Fruit fly (Drosophila melanogaster) whole organism, embryonic: ENCODE results near the gene CG18563.

Experiments
- Asciz ChIP-seq: fragments of 200-800 bp; sonication (Bioruptor generic); optimal IDR thresholded peaks from 2 replicates; lab custom pipeline; 2017; ENCODE audit warnings: missing biosample characterization, mild to moderate bottlenecking, missing genetic modification characterization, missing genetic modification reagents
- CG12769 ChIP-seq: fragments of 200-800 bp; sonication (Bioruptor generic); optimal IDR thresholded peaks from 2 replicates; lab custom pipeline; 2019; ENCODE audit warnings: missing biosample characterization, mild to moderate bottlenecking, missing genetic modification characterization, moderate library complexity
- CG13424 ChIP-seq: fragments of 200-800 bp; sonication (Bioruptor generic); optimal IDR thresholded peaks from 2 replicates; lab custom pipeline; 2019; ENCODE audit warnings: missing biosample characterization, mild to moderate bottlenecking, missing genetic modification characterization, moderate library complexity
- CG13624 ChIP-seq: fragments of 200-800 bp; sonication (Bioruptor generic); optimal IDR thresholded peaks from 2 replicates; lab custom pipeline; 2016; ENCODE audit warnings: missing biosample characterization, missing genetic modification characterization
- CG2199 ChIP-seq: fragments of 200-800 bp; sonication (Bioruptor generic); IDR thresholded peaks from 3 replicates; pipeline ENCODE4 v1.3.6; 2022; ENCODE audit warnings: missing biosample characterization, missing genetic modification characterization
- CG2678 ChIP-seq: fragments of 200-800 bp; sonication (Bioruptor generic); optimal IDR thresholded peaks from 3 replicates; lab custom pipeline; 2019; ENCODE audit warnings: missing biosample characterization, mild to moderate bottlenecking, missing genetic modification characterization, moderate library complexity
- CG30403 ChIP-seq: fragments of 200-800 bp; sonication (Bioruptor generic); optimal IDR thresholded peaks from 3 replicates; lab custom pipeline; 2016; ENCODE audit warnings: missing biosample characterization, missing genetic modification characterization
- CG5953 ChIP-seq: fragments of 200-800 bp; sonication (Bioruptor generic); IDR thresholded peaks from 2 replicates; pipeline ENCODE4 v1.3.6; 2022; ENCODE audit warnings: missing biosample characterization, missing genetic modification characterization
- CG7928 ChIP-seq: fragments of 200-800 bp; sonication (Bioruptor generic); optimal IDR thresholded peaks from 2 replicates; lab custom pipeline; 2017; ENCODE audit warnings: missing biosample characterization, mild to moderate bottlenecking, missing genetic modification characterization
- CG8290 ChIP-seq, 3 experiments: fragments of 200-800 bp; sonication (Bioruptor generic); optimal IDR thresholded peaks; 2 replicates each; lab custom pipeline; 2016 to 2019; ENCODE audit warnings: missing biosample characterization in 3 of 3, missing genetic modification characterization in 3 of 3, mild to moderate bottlenecking in 2 of 3, moderate library complexity in 1 of 3
- CG8388 ChIP-seq: fragments of 200-800 bp; sonication (Bioruptor generic); optimal IDR thresholded peaks from 2 replicates; lab custom pipeline; 2019; ENCODE audit warnings: missing biosample characterization, mild to moderate bottlenecking, missing genetic modification characterization, moderate library complexity
- D19A ChIP-seq: fragments of 200-800 bp; optimal IDR thresholded peaks from 3 replicates; lab custom pipeline; 2019; ENCODE audit warnings: missing biosample characterization, mild to moderate bottlenecking, missing genetic modification characterization, moderate library complexity
- Dip3 ChIP-seq: fragments of 200-800 bp; sonication (Bioruptor generic); optimal IDR thresholded peaks from 3 replicates; lab custom pipeline; 2016; ENCODE audit warnings: missing biosample characterization, missing genetic modification characterization
- ERR ChIP-seq: fragments of 200-800 bp; sonication (Bioruptor generic); optimal IDR thresholded peaks from 2 replicates; lab custom pipeline; 2016; ENCODE audit warnings: missing biosample characterization, missing genetic modification characterization
- HLH3B ChIP-seq: fragments of 200-800 bp; sonication (Bioruptor generic); IDR thresholded peaks from 2 replicates; pipeline ENCODE4 v1.3.6; 2022; ENCODE audit warnings: missing biosample characterization, missing genetic modification characterization
- Hr51 ChIP-seq, 2 experiments: fragments of 200-800 bp; sonication (Bioruptor generic); optimal IDR thresholded peaks; 2 replicates in 1 of 2; 3 replicates in 1 of 2; lab custom pipeline; 2016 to 2018; ENCODE audit warnings: missing biosample characterization in 2 of 2, missing genetic modification characterization in 2 of 2, mild to moderate bottlenecking in 1 of 2, moderate library complexity in 1 of 2
- Med ChIP-seq: fragments of 200-800 bp; sonication (Bioruptor generic); peaks from one replicate; lab custom pipeline; 2016; ENCODE audit warnings: missing biosample characterization, missing genetic modification characterization, mild to moderate bottlenecking, inconsistent platforms, moderate library complexity
- Mrtf ChIP-seq: fragments of 200-800 bp; sonication (Bioruptor generic); IDR thresholded peaks from 3 replicates; pipeline ENCODE4 v1.3.6; 2022; ENCODE audit warnings: missing biosample characterization, missing genetic modification characterization
- PHDP ChIP-seq: fragments of 200-800 bp; sonication (Bioruptor generic); optimal IDR thresholded peaks from 3 replicates; lab custom pipeline; 2018; ENCODE audit warnings: missing biosample characterization, mild to moderate bottlenecking, missing genetic modification characterization, moderate library complexity
- Pdp1 ChIP-seq, 2 experiments: fragments of 200-800 bp; sonication (Bioruptor generic); optimal IDR thresholded peaks; 3 replicates each; lab custom pipeline; 2016; ENCODE audit warnings: missing biosample characterization in 2 of 2, missing genetic modification characterization in 2 of 2, mild to moderate bottlenecking in 1 of 2, moderate library complexity in 1 of 2
- Ptx1 ChIP-seq: fragments of 200-800 bp; sonication (Bioruptor generic); IDR thresholded peaks from 2 replicates; pipeline ENCODE4 v1.3.6; 2022; ENCODE audit warnings: missing biosample characterization, missing genetic modification characterization
- Sox100B ChIP-seq: fragments of 200-800 bp; sonication (Bioruptor generic); optimal IDR thresholded peaks from 3 replicates; lab custom pipeline; 2018; ENCODE audit warnings: missing biosample characterization, mild to moderate bottlenecking, missing genetic modification characterization
- Sox102F ChIP-seq: fragments of 200-800 bp; sonication (Bioruptor generic); optimal IDR thresholded peaks from 2 replicates; lab custom pipeline; 2018; ENCODE audit warnings: missing biosample characterization, mild to moderate bottlenecking, missing genetic modification characterization, moderate library complexity
- Stat92E ChIP-seq, 3 experiments: fragments of >200 bp in 2 of 3; fragments of 200-800 bp in 1 of 3; sonication (Bioruptor generic) in 1 of 3; optimal IDR thresholded peaks; 2 replicates each; lab custom pipeline; 2017 to 2019; ENCODE audit warnings: missing biosample characterization in 3 of 3, missing genetic modification characterization in 3 of 3, mild to moderate bottlenecking in 1 of 3, moderate library complexity in 1 of 3
- Trl ChIP-seq, 3 experiments: fragments of >200 bp in 2 of 3; fragments of 200-800 bp in 1 of 3; sonication (Bioruptor generic) in 1 of 3; optimal IDR thresholded peaks; 2 replicates in 1 of 3; 3 replicates in 2 of 3; lab custom pipeline; 2016 to 2017; ENCODE audit warnings: missing biosample characterization in 1 of 3, missing genetic modification characterization in 1 of 3
- cas ChIP-seq: fragments of 200-800 bp; sonication (Bioruptor generic); IDR thresholded peaks from 2 replicates; pipeline ENCODE4 v1.3.6; 2022; ENCODE audit warnings: missing biosample characterization, missing genetic modification characterization
- cg ChIP-seq: fragments of 200-800 bp; sonication (Bioruptor generic); optimal IDR thresholded peaks from 3 replicates; lab custom pipeline; 2019; ENCODE audit warnings: missing biosample characterization, mild to moderate bottlenecking, missing genetic modification characterization, moderate library complexity
- chinmo ChIP-seq: fragments of 200-800 bp; sonication (Bioruptor generic); IDR thresholded peaks from 4 replicates; pipeline ENCODE4 v1.3.6; 2022; ENCODE audit warnings: missing biosample characterization, missing genetic modification characterization; ENCODE audit not compliant: partially characterized antibody
- chn ChIP-seq: fragments of 200-800 bp; sonication (Bioruptor generic); optimal IDR thresholded peaks from 2 replicates; lab custom pipeline; 2016; ENCODE audit warnings: missing biosample characterization, missing genetic modification characterization
- ci ChIP-seq: fragments of 200-800 bp; sonication (Bioruptor generic); IDR thresholded peaks from 3 replicates; pipeline ENCODE4 v1.3.6; 2022; ENCODE audit warnings: missing biosample characterization, missing genetic modification characterization
- en ChIP-seq: fragments of 200-800 bp; sonication (Bioruptor generic); optimal IDR thresholded peaks from 2 replicates; lab custom pipeline; 2016; ENCODE audit warnings: missing biosample characterization, missing genetic modification characterization
- eve ChIP-seq, 2 experiments: fragments of >200 bp; optimal IDR thresholded peaks; 2 replicates each; lab custom pipeline; 2017; ENCODE audit warnings: missing biosample characterization in 2 of 2, missing genetic modification characterization in 2 of 2
- ftz-f1 ChIP-seq: fragments of 200-800 bp; sonication (Bioruptor generic); optimal IDR thresholded peaks from 2 replicates; lab custom pipeline; 2016; ENCODE audit warnings: missing biosample characterization, missing genetic modification characterization
- gem ChIP-seq: fragments of 200-800 bp; sonication (Bioruptor generic); optimal IDR thresholded peaks from 2 replicates; lab custom pipeline; 2019; ENCODE audit warnings: missing biosample characterization, mild to moderate bottlenecking, missing genetic modification characterization, moderate library complexity
- grn ChIP-seq: fragments of 200-800 bp; sonication (Bioruptor generic); optimal IDR thresholded peaks from 3 replicates; lab custom pipeline; 2017; ENCODE audit warnings: missing biosample characterization, missing genetic modification characterization
- hbn ChIP-seq: fragments of 200-800 bp; sonication (Bioruptor generic); IDR thresholded peaks from 2 replicates; pipeline ENCODE4 v1.3.6; 2022; ENCODE audit warnings: missing biosample characterization, missing genetic modification characterization; ENCODE audit not compliant: partially characterized antibody
- jumu ChIP-seq: fragments of 200-800 bp; sonication (Bioruptor generic); optimal IDR thresholded peaks from 3 replicates; lab custom pipeline; 2016; ENCODE audit warnings: missing biosample characterization, missing genetic modification characterization
- ken ChIP-seq: fragments of 200-800 bp; sonication (Bioruptor generic); IDR thresholded peaks from 3 replicates; pipeline ENCODE4 v1.3.6; 2022; ENCODE audit warnings: missing biosample characterization, missing genetic modification characterization
- luna ChIP-seq: fragments of 200-800 bp; sonication (Bioruptor generic); optimal IDR thresholded peaks from 2 replicates; lab custom pipeline; 2016; ENCODE audit warnings: missing biosample characterization, missing genetic modification characterization
- rib ChIP-seq: fragments of 200-800 bp; sonication (Bioruptor generic); IDR thresholded peaks from 2 replicates; pipeline ENCODE4 v1.3.6; 2022; ENCODE audit warnings: missing biosample characterization, missing genetic modification characterization
- sd ChIP-seq: fragments of 200-800 bp; sonication (Bioruptor generic); optimal IDR thresholded peaks from 3 replicates; lab custom pipeline; 2018; ENCODE audit warnings: missing biosample characterization, mild to moderate bottlenecking, missing genetic modification characterization, moderate library complexity
- sens ChIP-seq: fragments of 200-800 bp; sonication (Bioruptor generic); peaks from one replicate; lab custom pipeline; 2016; ENCODE audit warnings: missing biosample characterization, missing genetic modification characterization
- sens-2 ChIP-seq: fragments of 200-800 bp; sonication (Bioruptor generic); IDR thresholded peaks from 2 replicates; pipeline ENCODE4 v1.3.6; 2022; ENCODE audit warnings: missing biosample characterization, missing genetic modification characterization
- sug ChIP-seq: fragments of 200-800 bp; optimal IDR thresholded peaks from 2 replicates; lab custom pipeline; 2019; ENCODE audit warnings: missing biosample characterization, mild to moderate bottlenecking, missing genetic modification characterization, moderate library complexity
- vvl ChIP-seq: fragments of 200-800 bp; sonication (Bioruptor generic); IDR thresholded peaks from 2 replicates; pipeline ENCODE4 v1.3.6; 2022; ENCODE audit warnings: missing biosample characterization, missing genetic modification characterization
- zf30C ChIP-seq: fragments of 200-800 bp; sonication (Bioruptor generic); optimal IDR thresholded peaks from 3 replicates; lab custom pipeline; 2018; ENCODE audit warnings: missing biosample characterization, mild to moderate bottlenecking, missing genetic modification characterization
- zfh2 ChIP-seq: fragments of 200-800 bp; sonication (Bioruptor generic); optimal IDR thresholded peaks from 2 replicates; lab custom pipeline; 2016; ENCODE audit warnings: missing biosample characterization, missing genetic modification characterization

CG18563 gene

dm6 chr2L:17431359-17431675, 26.5 kb downstream of the CG18563 start (continued):
- no peak for TF ChIP-seq rib (GFP tag; lab: Robert Waterston, UW)
- TF ChIP-seq ERR (GFP tag; lab: Kevin White, UChicago), result no peak
- no peak for TF ChIP-seq cas (GFP tag; lab: Robert Waterston, UW)
- TF ChIP-seq eve (GFP tag; optimal IDR thresholded peaks at IDR 0.05; lab: Kevin White, UChicago), result peak in 1 of 2 experiments; percentile 18
- TF ChIP-seq D19A (tag; lab: Kevin White, UChicago), result no peak
- peak; percentile 68 for TF ChIP-seq Sox102F
- TF ChIP-seq grn, result no peak
- TF ChIP-seq CG30403 (GFP tag; lab: Kevin White, UChicago), result peak; percentile 27
- no peak for TF ChIP-seq Mrtf (GFP tag; lab: Robert Waterston, UW)
- peak; percentile 35 for TF ChIP-seq Sox100B (GFP tag; lab: Kevin White, UChicago)
- TF ChIP-seq CG7928, result no peak
- peak; percentile 42; the same call in 1 of the 2 replicates for TF ChIP-seq Ptx1 (GFP tag; lab: Robert Waterston, UW)
- TF ChIP-seq Hr51 (GFP tag; optimal IDR thresholded peaks at IDR 0.05; lab: Kevin White, UChicago), result peak in 1 of 2 experiments; percentile 68
- TF ChIP-seq jumu (GFP tag; lab: Kevin White, UChicago), result no peak
- TF ChIP-seq gem, result peak; percentile 52
- no peak for TF ChIP-seq en (GFP tag; lab: Kevin White, UChicago)
- TF ChIP-seq luna, result no peak
- no peak for TF ChIP-seq sug (tag; lab: Kevin White, UChicago)
- TF ChIP-seq Asciz, result peak; percentile 43
- no peak for TF ChIP-seq CG13624 (GFP tag; lab: Kevin White, UChicago)
- no peak for TF ChIP-seq sens-2 (GFP tag; lab: Robert Waterston, UW)
- 0 out of 2 replicates have a peak, but pooled peaks have one; percentile 19 for TF ChIP-seq HLH3B (GFP tag; lab: Robert Waterston, UW)
- peak; percentile 79 for TF ChIP-seq sens (GFP tag; lab: Kevin White, UChicago)
- TF ChIP-seq, all 482 proteins: peak for 27

DNA sequence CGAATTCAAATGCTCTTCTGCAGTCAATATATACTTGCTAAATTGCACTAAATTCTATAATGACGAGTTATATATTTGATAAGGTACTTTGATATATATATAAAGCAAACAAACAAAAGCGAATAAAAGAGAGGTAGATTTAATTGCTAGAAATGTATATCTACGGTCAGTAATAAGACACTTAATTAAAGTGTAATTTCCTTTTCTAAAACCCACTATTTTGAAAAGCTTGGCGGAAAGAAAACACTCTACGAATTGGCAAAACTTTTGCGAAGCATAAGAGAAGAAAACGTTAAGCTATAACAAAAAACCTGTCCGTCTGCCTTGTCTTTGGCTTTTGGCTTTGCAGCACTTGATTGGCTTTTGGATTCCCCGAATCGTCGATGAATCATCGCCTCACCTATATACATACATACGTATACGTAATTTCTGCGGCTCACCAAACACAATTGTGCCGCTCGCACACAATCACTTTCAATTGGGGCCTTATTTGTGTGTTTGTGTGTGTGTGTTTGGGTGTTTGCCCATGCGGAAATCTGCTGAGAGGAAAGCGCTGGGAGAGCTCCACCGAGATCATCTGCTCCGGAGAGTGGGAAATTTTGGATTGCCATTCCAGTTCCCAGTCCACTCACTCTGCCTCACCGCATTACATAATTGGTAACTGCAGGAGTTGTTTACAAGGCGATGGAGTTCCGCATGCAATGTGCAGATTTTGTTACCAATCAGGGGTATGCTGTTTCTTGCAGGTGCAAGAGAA, 27.1 kb downstream of the CG18563 start:
- TF ChIP-seq sd (peak; percentile 15), CG8290 (GFP tag; optimal IDR thresholded peaks at IDR 0.05; lab: Kevin White, UChicago) (no peak), CG8290 (tag; optimal IDR thresholded peaks at IDR 0.05; lab: Kevin White, UChicago) (peak in 1 of 2 experiments; percentile 11), Pdp1 (GFP tag; optimal IDR thresholded peaks at IDR 0.05; lab: Kevin White, UChicago) (peak in 1 of 2 experiments; percentile 84), chinmo (peak; percentile 76; the same call in 3 of the 4 replicates), Hr51 (GFP tag; optimal IDR thresholded peaks at IDR 0.05; lab: Kevin White, UChicago) (peak in 1 of 2 experiments; percentile 35), zfh2 (peak; percentile 1), PHDP (tag; lab: Kevin White, UChicago) (peak; percentile 23), D19A (tag; lab: Kevin White, UChicago) (peak; percentile 12), gem (peak; percentile 36), zf30C (GFP tag; lab: Kevin White, UChicago) (no peak), hbn (GFP tag; lab: Robert Waterston, UW) (no peak), ftz-f1 (GFP tag; lab: Kevin White, UChicago) (no peak), chn (GFP tag; lab: Kevin White, UChicago) (no peak), CG2678 (tag; lab: Kevin White, UChicago) (no peak), ci (GFP tag; lab: Robert Waterston, UW) (0 out of 3 replicates have a peak, but pooled peaks have one; percentile 16), Med (GFP tag; lab: Kevin White, UChicago) (peak; percentile 50), Stat92E (GFP tag; optimal IDR thresholded peaks at IDR 0.05; lab: Kevin White, UChicago) (peak in 1 of 3 experiments; percentile 1), vvl (GFP tag; lab: Robert Waterston, UW) (no peak), cg (GFP tag; lab: Kevin White, UChicago) (peak; percentile 72), CG8388 (GFP tag; lab: Kevin White, UChicago) (no peak), CG13424 (tag; lab: Kevin White, UChicago) (no peak), CG5953 (no peak), CG2199 (GFP tag; lab: Robert Waterston, UW) (no peak), Trl (optimal IDR thresholded peaks at IDR 0.05; lab: Kevin White, UChicago) (peak; percentile 46 to 48), Trl (GFP tag; optimal IDR thresholded peaks at IDR 0.05; lab: Kevin White, UChicago) (no peak), ken (GFP tag; lab: Robert Waterston, UW) (no peak), Dip3 (GFP tag; lab: Kevin White, UChicago) (no peak), Ptx1 (GFP tag; lab: Robert Waterston, UW) (peak; percentile 39), CG12769 (peak; percentile 83)
